Worm (Caenorhabditis elegans): ENCODE measurements around the gene srg-56.

srg-56 gene

ce11 chrV:2695935-2696334 is 42.1 kb downstream of the srg-56 start, which contains the start of gene Y45G12B.3:
TSS of gene Y45G12B.3 (minus strand) at chrV:2696254.
- TF ChIP-seq elt-2 (tag; optimal IDR thresholded peaks at IDR 0.05), result no peak
- no peak for TF ChIP-seq ceh-45 (GFP tag; IDR thresholded peaks at IDR 0.05)
- no peak for TF ChIP-seq ceh-19 (GFP tag; optimal IDR thresholded peaks at IDR 0.05)
- no peak for TF ChIP-seq sox-2 (GFP tag; IDR thresholded peaks at IDR 0.05)
- no peak for TF ChIP-seq tbx-7 (tag; optimal IDR thresholded peaks at IDR 0.05)
- no peak for TF ChIP-seq unc-42 (tag; optimal IDR thresholded peaks at IDR 0.05)

ce11 chrV:2694389-2694788 is 43.7 kb downstream of the srg-56 start, which contains the start of gene Y45G12B.2:
TSS of gene Y45G12B.2 (plus strand) at chrV:2694771.
- TF ChIP-seq pros-1 (tag; optimal IDR thresholded peaks at IDR 0.05) (no peak), ahr-1 (tag; optimal IDR thresholded peaks at IDR 0.05) (no peak), ceh-48 (tag; optimal IDR thresholded peaks at IDR 0.05) (peak; percentile 36), ceh-18 (tag; optimal IDR thresholded peaks at IDR 0.05) (peak; percentile 51), ztf-16 (tag; optimal IDR thresholded peaks at IDR 0.05) (peak; percentile 14), Y22D7AL.16 (tag; optimal IDR thresholded peaks at IDR 0.05) (no peak), unc-86 (tag; optimal IDR thresholded peaks at IDR 0.05) (no peak), hlh-30 (tag; optimal IDR thresholded peaks at IDR 0.05; ENCODE audit: insufficient read depth) (peak; percentile 13), pat-9 (tag; optimal IDR thresholded peaks at IDR 0.05) (no peak), dmd-4 (tag; optimal IDR thresholded peaks at IDR 0.05; ENCODE audit: borderline replicate concordance) (no peak), ama-1 (optimal IDR thresholded peaks at IDR 0.05) (no peak), ceh-34 (tag; optimal IDR thresholded peaks at IDR 0.05) (no peak), elt-2 (tag; optimal IDR thresholded peaks at IDR 0.05) (no peak), fkh-10 (GFP tag; optimal IDR thresholded peaks at IDR 0.05) (no peak), eyg-1 (tag; optimal IDR thresholded peaks at IDR 0.05) (no peak), sox-2 (GFP tag; IDR thresholded peaks at IDR 0.05) (no peak), ceh-22 (tag; optimal IDR thresholded peaks at IDR 0.05) (no peak), ceh-30 (tag; optimal IDR thresholded peaks at IDR 0.05) (peak; percentile 4), fkh-6 (tag; optimal IDR thresholded peaks at IDR 0.05) (no peak), fax-1 (tag; optimal IDR thresholded peaks at IDR 0.05) (no peak), nfya-1 (tag; optimal IDR thresholded peaks at IDR 0.05) (peak; percentile 78), ceh-45 (GFP tag; IDR thresholded peaks at IDR 0.05) (no peak), odd-2 (tag; optimal IDR thresholded peaks at IDR 0.05) (no peak), T23F11.4 (GFP tag; optimal IDR thresholded peaks at IDR 0.05) (no peak), pha-4 (tag; optimal IDR thresholded peaks at IDR 0.05) (no peak), hlh-15 (tag; optimal IDR thresholded peaks at IDR 0.05) (no peak), tbx-2 (tag; optimal IDR thresholded peaks at IDR 0.05) (peak; percentile 15), pax-1 (tag; optimal IDR thresholded peaks at IDR 0.05) (no peak), che-1 (tag; optimal IDR thresholded peaks at IDR 0.05) (no peak), mec-3 (tag; optimal IDR thresholded peaks at IDR 0.05; ENCODE audit: borderline replicate concordance) (no peak), unc-42 (tag; optimal IDR thresholded peaks at IDR 0.05) (no peak), ceh-14 (tag; optimal IDR thresholded peaks at IDR 0.05) (no peak), ceh-31 (tag; optimal IDR thresholded peaks at IDR 0.05) (peak; percentile 36), ttx-3 (tag; optimal IDR thresholded peaks at IDR 0.05) (no peak), npax-4 (tag; optimal IDR thresholded peaks at IDR 0.05) (no peak), hlh-8 (tag; optimal IDR thresholded peaks at IDR 0.05) (no peak)

ce11 chrV:2690948-2691347 is 47.1 kb downstream of the srg-56 start:
- TF ChIP-seq hlh-6 (tag; optimal IDR thresholded peaks at IDR 0.05) (no peak), K09A11.1 (tag; optimal IDR thresholded peaks at IDR 0.05; ENCODE audit: insufficient read depth) (no peak), eyg-1 (tag; optimal IDR thresholded peaks at IDR 0.05) (no peak), ceh-30 (tag; optimal IDR thresholded peaks at IDR 0.05) (no peak), fax-1 (tag; optimal IDR thresholded peaks at IDR 0.05) (no peak)

Data from whole organism, late embryonic.